Fruit fly (Drosophila melanogaster): Measurements from ENCODE around the gene rempA.
A peak's percentile ranks its signal among the peaks of the same experiment; 100 is the strongest.

rempA gene

DNA sequence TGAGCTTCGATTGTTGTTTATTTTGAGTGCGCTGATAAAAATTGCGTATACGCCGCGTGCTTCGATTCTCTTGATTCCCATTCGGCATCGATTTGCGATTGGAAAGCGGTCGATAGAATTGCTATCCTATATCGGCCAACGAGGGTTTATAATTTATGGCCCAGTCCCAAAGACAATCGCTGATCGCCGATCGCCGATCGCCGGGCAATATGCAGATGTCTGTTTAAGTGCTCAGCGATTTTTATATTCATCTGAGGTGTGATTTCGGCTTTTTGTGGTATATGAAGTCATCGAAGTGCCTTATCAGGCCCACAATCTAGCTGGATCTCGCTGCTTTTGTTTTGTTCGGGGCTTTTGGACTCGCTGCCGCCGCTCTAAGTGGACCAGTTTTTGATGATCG lies 53.7 kb downstream of the rempA start:
- TF ChIP-seq Rel (GFP tag; optimal IDR thresholded peaks at IDR 0.05), result no peak
- TF ChIP-seq Rel (tag; optimal IDR thresholded peaks at IDR 0.05), result peak; percentile 6
- TF ChIP-seq Abd-B (GFP tag; optimal IDR thresholded peaks at IDR 0.05), result no peak
- TF ChIP-seq Vsx2 (GFP tag; optimal IDR thresholded peaks at IDR 0.05; ENCODE audit: partially characterized antibody), result no peak
- no peak for TF ChIP-seq CrebA (GFP tag; optimal IDR thresholded peaks at IDR 0.05; ENCODE audit: borderline replicate concordance)
- TF ChIP-seq Hr83 (GFP tag; optimal IDR thresholded peaks at IDR 0.05; ENCODE audit: poor library complexity, severe bottlenecking), result no peak

dm6 chr2L:505009-505408 lies 55.1 kb downstream of the rempA start:
- TF ChIP-seq GATAd (GFP tag; optimal IDR thresholded peaks at IDR 0.05) (no peak), dmrt93B (GFP tag; optimal IDR thresholded peaks at IDR 0.05) (no peak), Jra (GFP tag; optimal IDR thresholded peaks at IDR 0.05) (no peak)
